Worm (Caenorhabditis elegans) whole organism, early embryonic: ENCODE measurements around the gene ZK84.1.

Experiments
- B0310.2 ChIP-seq: sonication (generic microtip); optimal IDR thresholded peaks from 2 replicates; lab custom pipeline; 2016; ENCODE audit warnings: mild to moderate bottlenecking, missing genetic modification characterization, missing compliant biosample characterization
- F13C5.2 ChIP-seq: sonication (generic microtip); optimal IDR thresholded peaks from 2 replicates; lab custom pipeline; 2017; ENCODE audit warnings: mild to moderate bottlenecking, missing genetic modification characterization, inconsistent platforms, missing compliant biosample characterization
- aly-1 ChIP-seq: sonication (generic microtip); optimal IDR thresholded peaks from 2 replicates; lab custom pipeline; 2016; ENCODE audit warnings: missing genetic modification characterization, missing compliant biosample characterization
- ama-1 ChIP-seq: fragments of 150-350 bp; optimal IDR thresholded peaks from 2 replicates; lab custom pipeline; 2014
- ceh-13 ChIP-seq: fragments of 200-800 bp; sonication (Bioruptor generic); optimal IDR thresholded peaks from 2 replicates; lab custom pipeline; 2018; ENCODE audit warnings: mild to moderate bottlenecking, missing genetic modification characterization, missing compliant biosample characterization
- ceh-36 ChIP-seq: sonication (generic microtip); optimal IDR thresholded peaks from 2 replicates; lab custom pipeline; 2016; ENCODE audit warnings: missing genetic modification characterization, inconsistent platforms, missing compliant biosample characterization
- ets-7 ChIP-seq: sonication (generic microtip); optimal IDR thresholded peaks from 2 replicates; lab custom pipeline; 2016; ENCODE audit warnings: missing genotype, missing genetic modification characterization, missing compliant biosample characterization
- flt-1 ChIP-seq: fragments of 200-800 bp; sonication (Bioruptor generic); IDR thresholded peaks from 2 replicates; pipeline ENCODE4 v1.3.6; 2022; ENCODE audit warnings: missing genetic modification characterization, missing compliant biosample characterization
- hmg-4 ChIP-seq: fragments of 200-800 bp; sonication (Bioruptor generic); optimal IDR thresholded peaks from 2 replicates; lab custom pipeline; 2018; ENCODE audit warnings: mild to moderate bottlenecking, missing genetic modification characterization, missing compliant biosample characterization
- hnd-1 ChIP-seq: sonication (generic microtip); optimal IDR thresholded peaks from 2 replicates; lab custom pipeline; 2016; ENCODE audit warnings: missing genetic modification characterization, missing compliant biosample characterization
- tbx-11 ChIP-seq: fragments of 200-800 bp; sonication (Bioruptor generic); IDR thresholded peaks from 2 replicates; pipeline ENCODE4 v1.3.6; 2022; ENCODE audit warnings: missing genetic modification characterization, missing compliant biosample characterization
- tbx-37 ChIP-seq: fragments of 200-800 bp; sonication (Bioruptor generic); conservative IDR thresholded peaks from 2 replicates; pipeline ENCODE4 v1.3.6; 2022; ENCODE audit warnings: missing genetic modification reagents, missing genetic modification characterization, missing compliant biosample characterization

DNA sequence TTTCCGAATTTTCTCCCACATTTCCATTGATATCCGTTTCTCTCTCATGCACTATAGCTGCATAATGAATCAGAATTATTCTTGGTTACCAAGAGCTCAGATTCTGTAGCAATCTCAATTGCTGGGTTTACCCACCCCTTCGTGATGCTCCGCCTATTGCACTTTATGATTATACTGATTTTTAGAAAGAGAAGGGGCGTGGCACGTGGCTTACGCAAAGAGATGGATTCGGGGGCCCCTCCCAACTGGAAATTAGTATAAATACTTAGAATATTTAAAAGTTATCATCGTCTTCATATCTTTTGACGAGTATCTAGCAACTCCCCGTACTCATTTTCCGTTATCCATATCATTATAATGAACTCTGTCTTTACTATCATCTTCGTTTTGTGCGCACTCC lies 20.3 kb upstream of the ZK84.1 start, which contains the start of gene ins-6:
- TF ChIP-seq ama-1 (lab: Kevin White, UChicago) (no peak), ets-7 (no peak), tbx-11 (no peak), hmg-4 (GFP tag; lab: Kevin White, UChicago) (no peak), aly-1 (tag; lab: Kevin White, UChicago) (no peak), hnd-1 (tag; lab: Kevin White, UChicago) (no peak), F13C5.2 (tag; lab: Kevin White, UChicago) (no peak), ceh-36 (tag; lab: Kevin White, UChicago) (no peak), B0310.2 (tag; lab: Kevin White, UChicago) (no peak), ceh-13 (no peak), tbx-37 (GFP tag; lab: Robert Waterston, UW) (no peak), flt-1 (GFP tag; lab: Robert Waterston, UW) (no peak)
